Fruit fly (Drosophila melanogaster): ENCODE measurements around the gene Dph4.

Gene Dph4

DNA sequence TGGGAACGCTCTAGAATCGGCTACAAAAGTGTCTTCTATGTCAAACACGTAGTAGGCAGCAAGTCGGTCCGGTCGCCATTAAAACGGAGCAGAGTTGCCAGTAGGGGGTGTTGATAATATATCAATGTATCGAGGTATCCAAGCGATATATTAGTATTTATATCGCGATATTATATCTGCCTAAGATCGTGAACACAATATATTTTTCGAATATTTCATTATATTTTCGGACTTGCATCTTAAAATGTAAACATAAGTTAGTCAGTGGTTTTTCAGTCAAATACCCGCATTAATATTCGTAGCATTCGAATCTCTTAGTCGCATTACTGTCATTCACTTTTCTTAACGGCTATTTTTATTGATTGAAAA is 35.9 kb upstream of the Dph4 start, which contains the start of gene CG2182:
TSS of gene CG2182 (minus strand) at position 84 of the 369 bp plus-strand sequence.
- peak; percentile 18 for TF ChIP-seq dsx (GFP tag; optimal IDR thresholded peaks at IDR 0.05; ENCODE audit: poor library complexity, severe bottlenecking)
- peak; percentile 22 for TF ChIP-seq CG31627 (GFP tag; optimal IDR thresholded peaks at IDR 0.05)
- TF ChIP-seq lz (GFP tag; optimal IDR thresholded peaks at IDR 0.05), result peak; percentile 36
- TF ChIP-seq ss (GFP tag; optimal IDR thresholded peaks at IDR 0.05), result no peak

DNA sequence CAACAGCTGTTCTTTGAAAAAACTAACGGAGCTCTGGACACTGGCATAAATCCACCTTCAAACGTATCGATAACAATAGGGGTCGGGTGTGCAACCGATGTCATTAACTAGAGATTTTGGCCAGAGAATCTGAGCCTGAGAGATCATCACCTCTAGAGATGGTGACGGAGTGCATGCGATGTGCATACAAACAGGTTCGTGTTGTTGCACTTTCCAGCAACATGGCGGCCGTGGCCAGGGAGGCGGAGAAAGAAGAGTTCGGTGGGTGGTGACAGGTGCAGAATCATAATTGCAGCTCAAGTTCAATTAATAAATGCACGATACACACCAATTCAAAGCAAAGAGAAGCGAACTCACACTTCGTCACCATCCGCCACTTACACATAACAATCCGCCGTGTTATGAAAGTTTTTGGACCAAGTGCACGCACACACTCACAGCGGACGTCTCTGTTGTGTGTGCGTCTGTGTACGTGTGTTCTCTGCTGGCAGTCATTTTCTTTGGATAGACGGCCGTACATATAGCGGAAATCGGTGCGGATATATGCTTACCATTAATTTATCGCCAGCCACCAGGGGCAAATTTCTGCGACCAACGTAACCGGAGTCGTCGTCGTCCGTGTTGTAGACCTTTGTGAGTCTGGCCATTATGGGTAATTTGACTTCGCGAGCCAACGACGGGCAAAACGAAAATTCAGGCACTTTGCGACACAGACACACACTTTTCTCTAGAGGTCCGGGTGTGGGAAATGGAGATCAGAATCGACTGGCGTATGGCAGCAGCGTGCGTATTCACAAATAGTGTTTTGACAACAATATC is 35.3 kb upstream of the Dph4 start:
- peak; percentile 77 for TF ChIP-seq Eip78C (GFP tag)
- TF ChIP-seq CG6792 (GFP tag; optimal IDR thresholded peaks at IDR 0.05), result peak; percentile 14
- TF ChIP-seq topi (GFP tag; optimal IDR thresholded peaks at IDR 0.05), result no peak
- peak; percentile 55 for TF ChIP-seq vri (GFP tag; optimal IDR thresholded peaks at IDR 0.05)
- no peak for TF ChIP-seq Hr4 (GFP tag; optimal IDR thresholded peaks at IDR 0.05)
- no peak for TF ChIP-seq CG3919 (GFP tag; optimal IDR thresholded peaks at IDR 0.05)
- no peak for TF ChIP-seq pdm3 (GFP tag; optimal IDR thresholded peaks at IDR 0.05)
- no peak for TF ChIP-seq CG11294 (GFP tag; IDR thresholded peaks at IDR 0.05)
- no peak for TF ChIP-seq dac (GFP tag; optimal IDR thresholded peaks at IDR 0.05)
- TF ChIP-seq Eip75B (GFP tag; optimal IDR thresholded peaks at IDR 0.05), result peak; percentile 25
- no peak for TF ChIP-seq Sox14 (GFP tag; optimal IDR thresholded peaks at IDR 0.05)
- no peak for TF ChIP-seq Lpt (GFP tag; optimal IDR thresholded peaks at IDR 0.05)
- no peak for TF ChIP-seq CG4318 (GFP tag; optimal IDR thresholded peaks at IDR 0.05)
- TF ChIP-seq Hr39 (GFP tag; optimal IDR thresholded peaks at IDR 0.05), result no peak
- no peak for TF ChIP-seq CG6854 (GFP tag; optimal IDR thresholded peaks at IDR 0.05)
- TF ChIP-seq achi (GFP tag; optimal IDR thresholded peaks at IDR 0.05), result peak; percentile 2
- no peak for TF ChIP-seq CG8319 (GFP tag; optimal IDR thresholded peaks at IDR 0.05)
- no peak for TF ChIP-seq spab (GFP tag; optimal IDR thresholded peaks at IDR 0.05)
- no peak for TF ChIP-seq CG9139 (GFP tag; optimal IDR thresholded peaks at IDR 0.05)
- no peak for TF ChIP-seq fd85E (GFP tag; optimal IDR thresholded peaks at IDR 0.05)
- no peak for TF ChIP-seq CG16779 (tag; optimal IDR thresholded peaks at IDR 0.05)
- no peak for TF ChIP-seq Eip93F (GFP tag; optimal IDR thresholded peaks at IDR 0.05)
- no peak for TF ChIP-seq CG32006 (GFP tag; optimal IDR thresholded peaks at IDR 0.05)
- TF ChIP-seq ss (GFP tag; optimal IDR thresholded peaks at IDR 0.05), result no peak
- TF ChIP-seq fkh (GFP tag; optimal IDR thresholded peaks at IDR 0.05), result no peak
- peak; percentile 55 for TF ChIP-seq CG1621 (tag; optimal IDR thresholded peaks at IDR 0.05)
- TF ChIP-seq svp (GFP tag), result peak; percentile 94
- no peak for TF ChIP-seq CG34406 (GFP tag; optimal IDR thresholded peaks at IDR 0.05)
- peak; percentile 19; the same call in 1 of the 3 replicates for TF ChIP-seq CG8119 (GFP tag; IDR thresholded peaks at IDR 0.05)
- no peak for TF ChIP-seq CG3032 (tag; optimal IDR thresholded peaks at IDR 0.05)
- TF ChIP-seq acj6 (GFP tag; optimal IDR thresholded peaks at IDR 0.05), result no peak
- TF ChIP-seq esn (GFP tag; optimal IDR thresholded peaks at IDR 0.05), result peak; percentile 16
- TF ChIP-seq Smox (GFP tag; optimal IDR thresholded peaks at IDR 0.05), result no peak
- no peak for TF ChIP-seq CG8632 (GFP tag; optimal IDR thresholded peaks at IDR 0.05)
- TF ChIP-seq CG10631 (GFP tag; optimal IDR thresholded peaks at IDR 0.05), result no peak
- no peak for TF ChIP-seq Blimp-1 (GFP tag; optimal IDR thresholded peaks at IDR 0.05)
- TF ChIP-seq Gug (GFP tag; IDR thresholded peaks at IDR 0.05), result no peak
- no peak for TF ChIP-seq CG6276 (GFP tag; optimal IDR thresholded peaks at IDR 0.05)
- TF ChIP-seq CG7368 (GFP tag; optimal IDR thresholded peaks at IDR 0.05), result no peak
- TF ChIP-seq CG11902 (GFP tag; optimal IDR thresholded peaks at IDR 0.05), result no peak
- no peak for TF ChIP-seq CG31627 (GFP tag; optimal IDR thresholded peaks at IDR 0.05)
- TF ChIP-seq Hr38 (GFP tag; optimal IDR thresholded peaks at IDR 0.05), result no peak
- no peak for TF ChIP-seq Ets21C (GFP tag; optimal IDR thresholded peaks at IDR 0.05)
- no peak for TF ChIP-seq CG6163 (GFP tag; IDR thresholded peaks at IDR 0.05)
- TF ChIP-seq Sox102F (GFP tag; optimal IDR thresholded peaks at IDR 0.05), result no peak
- TF ChIP-seq CG10669 (GFP tag; optimal IDR thresholded peaks at IDR 0.05), result no peak
- no peak for TF ChIP-seq eg (GFP tag; IDR thresholded peaks at IDR 0.05)
- TF ChIP-seq lz (GFP tag; optimal IDR thresholded peaks at IDR 0.05), result no peak

All from whole organism, prepupa.